Fruit fly (Drosophila melanogaster): Measurements from ENCODE around the gene Invadolysin.
A peak's percentile ranks its signal among the peaks of the same experiment; 100 is the strongest.

Gene Invadolysin

dm6 chr3R:10111815-10112185 lies 32.7 kb upstream of the Invadolysin start:
- TF ChIP-seq net (GFP tag; optimal IDR thresholded peaks at IDR 0.05) (peak; percentile 3), OdsH (GFP tag; optimal IDR thresholded peaks at IDR 0.05) (peak; percentile 35), CG3032 (tag; optimal IDR thresholded peaks at IDR 0.05) (peak; percentile 7), CG11902 (GFP tag; optimal IDR thresholded peaks at IDR 0.05) (no peak), eg (GFP tag; IDR thresholded peaks at IDR 0.05) (peak; percentile 70), lz (GFP tag; optimal IDR thresholded peaks at IDR 0.05) (no peak), CG8319 (GFP tag; optimal IDR thresholded peaks at IDR 0.05) (no peak), salr (GFP tag; optimal IDR thresholded peaks at IDR 0.05) (peak in 1 of 2 experiments; percentile 40), CG15336 (GFP tag; IDR thresholded peaks at IDR 0.05) (peak; percentile 61), CG10631 (GFP tag; optimal IDR thresholded peaks at IDR 0.05) (peak; percentile 39), Eip93F (GFP tag; optimal IDR thresholded peaks at IDR 0.05) (no peak), Hr4 (GFP tag; optimal IDR thresholded peaks at IDR 0.05) (peak; percentile 61), ss (GFP tag; optimal IDR thresholded peaks at IDR 0.05) (no peak), Hr39 (GFP tag; optimal IDR thresholded peaks at IDR 0.05) (peak; percentile 6), Blimp-1 (GFP tag; optimal IDR thresholded peaks at IDR 0.05) (no peak), CG8632 (GFP tag; optimal IDR thresholded peaks at IDR 0.05) (peak; percentile 41), achi (GFP tag; optimal IDR thresholded peaks at IDR 0.05) (no peak), CG31627 (GFP tag; optimal IDR thresholded peaks at IDR 0.05) (peak; percentile 5), Sox102F (GFP tag; optimal IDR thresholded peaks at IDR 0.05) (peak; percentile 17), Eip75B (GFP tag; optimal IDR thresholded peaks at IDR 0.05) (no peak), Eip78C (GFP tag) (peak; percentile 70), vri (GFP tag; optimal IDR thresholded peaks at IDR 0.05) (no peak), Hr38 (GFP tag; optimal IDR thresholded peaks at IDR 0.05) (no peak), esn (GFP tag; optimal IDR thresholded peaks at IDR 0.05) (peak; percentile 61), CG11294 (GFP tag; IDR thresholded peaks at IDR 0.05) (no peak), dac (GFP tag; optimal IDR thresholded peaks at IDR 0.05) (no peak), CG6276 (GFP tag; optimal IDR thresholded peaks at IDR 0.05) (peak; percentile 38), CG9139 (GFP tag; optimal IDR thresholded peaks at IDR 0.05) (no peak), CG6808 (GFP tag; optimal IDR thresholded peaks at IDR 0.05) (no peak), Ets21C (GFP tag; optimal IDR thresholded peaks at IDR 0.05) (no peak), CG1621 (tag; optimal IDR thresholded peaks at IDR 0.05) (no peak), Met (GFP tag; optimal IDR thresholded peaks at IDR 0.05) (peak; percentile 49), Lpt (GFP tag; optimal IDR thresholded peaks at IDR 0.05) (no peak), CG6792 (GFP tag; optimal IDR thresholded peaks at IDR 0.05) (peak; percentile 38), topi (GFP tag; optimal IDR thresholded peaks at IDR 0.05) (peak; percentile 34), Sox15 (GFP tag; optimal IDR thresholded peaks at IDR 0.05) (peak; percentile 20), CG16779 (tag; optimal IDR thresholded peaks at IDR 0.05) (no peak), CG32006 (GFP tag; optimal IDR thresholded peaks at IDR 0.05) (peak; percentile 75), dsx (GFP tag; optimal IDR thresholded peaks at IDR 0.05; ENCODE audit: poor library complexity, severe bottlenecking) (no peak), fkh (GFP tag; optimal IDR thresholded peaks at IDR 0.05) (no peak), cyc (GFP tag; optimal IDR thresholded peaks at IDR 0.05) (peak; percentile 22), Sox14 (GFP tag; optimal IDR thresholded peaks at IDR 0.05) (no peak), CG4318 (GFP tag; optimal IDR thresholded peaks at IDR 0.05) (peak; percentile 15), spab (GFP tag; optimal IDR thresholded peaks at IDR 0.05) (no peak), svp (GFP tag) (no peak), Gug (GFP tag; IDR thresholded peaks at IDR 0.05) (0 out of 2 replicates have a peak, but pooled peaks have one; percentile 30), CG6163 (GFP tag; IDR thresholded peaks at IDR 0.05) (peak; percentile 34; the same call in 1 of the 3 replicates), CG3919 (GFP tag; optimal IDR thresholded peaks at IDR 0.05) (peak; percentile 26), CG11762 (GFP tag; optimal IDR thresholded peaks at IDR 0.05; ENCODE audit: insufficient read depth) (no peak), fd59A (GFP tag; optimal IDR thresholded peaks at IDR 0.05) (no peak), CG8119 (GFP tag; IDR thresholded peaks at IDR 0.05) (peak; percentile 48; the same call in 1 of the 3 replicates), fd85E (GFP tag; optimal IDR thresholded peaks at IDR 0.05) (no peak), Ets96B (tag; optimal IDR thresholded peaks at IDR 0.05) (no peak)
